Worm (Caenorhabditis elegans) whole organism, L1 larva: ENCODE data around the gene ZK829.3.

ENCODE experiments used
- ama-1 ChIP-seq: fragments of 150-350 bp; optimal IDR thresholded peaks from 2 replicates; lab custom pipeline; 2014
- ces-1 ChIP-seq: fragments of 150-350 bp; optimal IDR thresholded peaks from 2 replicates; lab custom pipeline; 2014; ENCODE audit warnings: missing biosample characterization, missing genetic modification reagents, missing genetic modification characterization
- efl-1 ChIP-seq, 4 experiments: fragments of 150-350 bp; optimal IDR thresholded peaks in 3 of 4; peaks in 1 of 4; 1 replicate in 1 of 4; 2 replicates in 3 of 4; lab custom pipeline; 2014; ENCODE audit warnings: missing biosample characterization in 2 of 4, missing genetic modification characterization in 2 of 4, missing genetic modification reagents in 2 of 4
- egl-27 ChIP-seq, 2 experiments: fragments of 150-350 bp in 1 of 2; sonication (generic microtip); optimal IDR thresholded peaks; 3 replicates each; lab custom pipeline; 2017 to 2018; ENCODE audit warnings: missing biosample characterization in 2 of 2, missing genetic modification characterization in 2 of 2, missing genetic modification reagents in 2 of 2
- fos-1 ChIP-seq: fragments of 150-350 bp; optimal IDR thresholded peaks from 2 replicates; lab custom pipeline; 2014; ENCODE audit warnings: missing biosample characterization, missing genetic modification characterization
- grh-1 ChIP-seq: fragments of 200-800 bp; sonication (Bioruptor generic); IDR thresholded peaks from 2 replicates; pipeline ENCODE4 v1.3.6; 2022; ENCODE audit warnings: missing genetic modification reagents, missing genetic modification characterization, missing compliant biosample characterization
- lsy-2 ChIP-seq, 2 experiments: fragments of 150-350 bp; optimal IDR thresholded peaks; 2 replicates each; lab custom pipeline; 2014; ENCODE audit warnings: missing biosample characterization in 2 of 2, missing genetic modification characterization in 2 of 2
- mdl-1 ChIP-seq, 2 experiments: fragments of 150-350 bp; optimal IDR thresholded peaks; 2 replicates each; lab custom pipeline; 2014 to 2017; ENCODE audit warnings: missing biosample characterization in 2 of 2, missing genetic modification characterization in 2 of 2, inconsistent platforms in 1 of 2
- mef-2 ChIP-seq: fragments of 150-350 bp; optimal IDR thresholded peaks from 2 replicates; lab custom pipeline; 2014; ENCODE audit warnings: missing biosample characterization, missing genetic modification characterization
- nhr-237 ChIP-seq: fragments of 150-350 bp; optimal IDR thresholded peaks from 2 replicates; lab custom pipeline; 2014; ENCODE audit warnings: missing biosample characterization, missing genetic modification characterization
- nhr-77 ChIP-seq: fragments of 150-350 bp; optimal IDR thresholded peaks from 2 replicates; lab custom pipeline; 2014; ENCODE audit warnings: missing biosample characterization, missing genetic modification characterization
- snpc-4 ChIP-seq: fragments of 150-350 bp; optimal IDR thresholded peaks from 2 replicates; lab custom pipeline; 2014; ENCODE audit warnings: missing biosample characterization, missing genetic modification characterization
- tlp-1 ChIP-seq: fragments of 150-350 bp; optimal IDR thresholded peaks from 2 replicates; lab custom pipeline; 2014; ENCODE audit warnings: missing biosample characterization, missing genetic modification characterization

DNA sequence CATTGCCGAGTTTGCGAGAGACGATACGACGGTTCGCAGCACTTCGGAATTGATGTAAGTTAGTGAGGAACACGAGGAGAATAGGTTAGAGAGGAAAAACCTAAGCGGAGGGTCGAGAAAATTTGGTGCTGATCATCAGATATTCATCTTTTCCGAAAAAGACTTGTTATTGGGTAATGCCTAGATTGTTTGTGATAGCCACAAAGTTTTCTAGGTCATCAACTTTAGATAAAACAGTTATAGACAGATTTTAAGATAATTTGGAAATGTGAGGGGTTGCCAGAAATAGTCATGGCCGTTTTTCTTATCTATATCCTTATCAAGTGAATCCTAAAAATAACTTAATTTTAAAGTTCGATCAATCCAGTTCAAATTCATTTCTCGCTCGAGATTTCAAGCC is 45.1 kb downstream of the ZK829.3 start:
- TF ChIP-seq grh-1 (GFP tag; lab: Robert Waterston, UW) (no peak), ces-1 (GFP tag; lab: Kevin White, UChicago) (no peak), nhr-77 (tag; lab: Kevin White, UChicago) (no peak), snpc-4 (tag; lab: Kevin White, UChicago) (no peak), ama-1 (lab: Kevin White, UChicago) (no peak), nhr-237 (tag; lab: Kevin White, UChicago) (no peak), mdl-1 (tag; optimal IDR thresholded peaks at IDR 0.05; lab: Kevin White, UChicago) (no peak), efl-1 (optimal IDR thresholded peaks at IDR 0.05; lab: Kevin White, UChicago) (no peak), efl-1 (GFP tag; optimal IDR thresholded peaks at IDR 0.05 in 1 of 2; lab: Kevin White, UChicago) (no peak), mef-2 (tag; lab: Kevin White, UChicago) (no peak), fos-1 (tag; lab: Kevin White, UChicago) (no peak), tlp-1 (tag; lab: Kevin White, UChicago) (no peak), egl-27 (tag; optimal IDR thresholded peaks at IDR 0.05; lab: Kevin White, UChicago) (no peak), lsy-2 (tag; optimal IDR thresholded peaks at IDR 0.05; lab: Kevin White, UChicago) (no peak)
